Fruit fly (Drosophila melanogaster): Measurements from ENCODE around the gene CG12121.

Gene CG12121

DNA sequence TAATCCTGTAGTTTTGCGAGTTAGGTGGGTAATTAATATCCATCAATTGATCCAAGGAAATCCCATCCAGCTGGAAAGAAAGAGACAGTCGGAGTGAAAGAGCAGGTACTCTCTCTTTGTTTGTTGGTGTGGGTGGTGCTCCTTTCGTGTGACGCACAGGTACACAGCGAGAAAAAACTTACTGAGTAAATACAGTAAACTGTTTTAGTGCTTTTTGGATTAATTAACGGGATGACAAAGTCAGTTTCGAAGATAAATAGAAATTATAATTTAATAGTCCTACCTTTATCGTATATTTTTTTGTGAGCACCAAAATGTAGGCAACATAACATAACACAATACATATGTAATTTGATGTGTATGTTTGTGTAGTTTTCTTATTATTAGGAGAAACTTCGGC, 15.9 kb upstream of the CG12121 start (continued):
- TF ChIP-seq chif (GFP tag; optimal IDR thresholded peaks at IDR 0.05) (no peak), lmd (GFP tag; IDR thresholded peaks at IDR 0.05) (peak; percentile 15; the same call in 1 of the 2 replicates), Dip2 (GFP tag; IDR thresholded peaks at IDR 0.05) (no peak), CG12769 (tag; optimal IDR thresholded peaks at IDR 0.05) (no peak), Oaz (GFP tag; IDR thresholded peaks at IDR 0.05) (no peak), Hmx (GFP tag; optimal IDR thresholded peaks at IDR 0.05) (no peak), CG12391 (tag; optimal IDR thresholded peaks at IDR 0.05) (peak; percentile 35), Lhr (GFP tag; optimal IDR thresholded peaks at IDR 0.05) (no peak), nmo (GFP tag; optimal IDR thresholded peaks at IDR 0.05) (peak; percentile 20), CG1832 (GFP tag; optimal IDR thresholded peaks at IDR 0.05) (no peak), gem (tag; optimal IDR thresholded peaks at IDR 0.05) (peak; percentile 59), GATAe (GFP tag; conservative IDR thresholded peaks at IDR 0.05) (no peak), H2.0 (GFP tag; IDR thresholded peaks at IDR 0.05) (no peak), gfzf (GFP tag; optimal IDR thresholded peaks at IDR 0.05) (no peak), CG6272 (GFP tag; IDR thresholded peaks at IDR 0.05) (no peak), tap (tag; optimal IDR thresholded peaks at IDR 0.05) (no peak), CG18262 (tag; optimal IDR thresholded peaks at IDR 0.05) (peak; percentile 28), CG11093 (GFP tag; IDR thresholded peaks at IDR 0.05) (no peak), wor (GFP tag; IDR thresholded peaks at IDR 0.05) (no peak), Meics (GFP tag; optimal IDR thresholded peaks at IDR 0.05) (no peak), CG34422 (GFP tag; IDR thresholded peaks at IDR 0.05) (no peak), pfk (GFP tag; optimal IDR thresholded peaks at IDR 0.05) (no peak), CG14014 (GFP tag; IDR thresholded peaks at IDR 0.05) (no peak), CG8281 (tag; optimal IDR thresholded peaks at IDR 0.05) (no peak), trh (GFP tag; optimal IDR thresholded peaks at IDR 0.05) (no peak), CG15514 (GFP tag; optimal IDR thresholded peaks at IDR 0.05) (no peak), NFAT (GFP tag; IDR thresholded peaks at IDR 0.05) (no peak), slou (GFP tag; optimal IDR thresholded peaks at IDR 0.05) (no peak), Blimp-1 (GFP tag; optimal IDR thresholded peaks at IDR 0.05) (peak; percentile 15), vvl (GFP tag; IDR thresholded peaks at IDR 0.05) (peak; percentile 29; the same call in 1 of the 2 replicates), bigmax (GFP tag; optimal IDR thresholded peaks at IDR 0.05) (no peak), eve (GFP tag; optimal IDR thresholded peaks at IDR 0.05) (no peak), insv (GFP tag; optimal IDR thresholded peaks at IDR 0.05) (no peak), gro (GFP tag; optimal IDR thresholded peaks at IDR 0.05) (no peak), CG15696 (tag; optimal IDR thresholded peaks at IDR 0.05) (no peak)

DNA sequence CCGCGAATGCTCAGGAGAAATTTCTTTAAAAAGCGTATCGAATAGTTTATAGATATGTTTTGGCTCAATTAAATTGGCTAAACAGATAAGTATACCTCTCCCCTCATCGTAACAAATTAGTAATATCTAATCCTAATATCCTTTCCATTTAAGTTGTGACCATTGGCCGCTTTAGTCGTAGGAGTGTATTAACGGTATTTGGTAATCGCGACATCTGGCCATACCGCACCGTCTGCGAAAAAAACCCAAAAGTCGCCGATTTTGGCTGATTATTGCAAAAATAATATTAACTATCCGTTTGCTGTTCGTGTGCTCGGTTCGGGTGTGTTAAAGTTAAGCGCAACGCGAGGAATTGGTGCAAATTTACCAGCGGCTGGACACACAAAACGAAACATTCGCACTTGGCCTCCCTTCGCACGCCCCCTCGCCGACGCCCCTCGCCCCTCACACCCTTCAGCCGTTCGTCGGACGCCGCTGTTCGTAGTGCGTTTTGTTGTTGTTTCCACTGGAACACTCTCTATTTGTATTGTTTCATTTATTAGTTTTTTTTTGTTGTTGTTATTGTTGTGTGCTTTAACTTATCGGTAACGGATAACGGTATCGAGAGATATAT, 15.1 kb upstream of the CG12121 start, which contains the start of the genes amx and Dsor1:
amx (minus strand) TSS at position 166 of the 613 bp plus-strand sequence.
Dsor1 (plus strand) TSS at position 172 of the 613 bp plus-strand sequence.
- TF ChIP-seq CG11695 (GFP tag; IDR thresholded peaks at IDR 0.05) (no peak), BtbVII (GFP tag; optimal IDR thresholded peaks at IDR 0.05) (no peak), NfI (GFP tag; optimal IDR thresholded peaks at IDR 0.05) (no peak), sob (GFP tag; IDR thresholded peaks at IDR 0.05) (no peak), Chrac-16 (GFP tag; optimal IDR thresholded peaks at IDR 0.05) (no peak), CG16779 (GFP tag; IDR thresholded peaks at IDR 0.05) (no peak), jigr1 (GFP tag; IDR thresholded peaks at IDR 0.05) (no peak), CG11093 (GFP tag; IDR thresholded peaks at IDR 0.05) (no peak), Elba2 (GFP tag; optimal IDR thresholded peaks at IDR 0.05) (peak; percentile 7), Dek (tag; optimal IDR thresholded peaks at IDR 0.05) (no peak), CG1647 (GFP tag; optimal IDR thresholded peaks at IDR 0.05) (no peak), Myb (GFP tag; optimal IDR thresholded peaks at IDR 0.05) (no peak), esg (GFP tag; conservative IDR thresholded peaks at IDR 0.05) (no peak), CG10543 (GFP tag; optimal IDR thresholded peaks at IDR 0.05) (no peak), BEAF-32 (GFP tag; optimal IDR thresholded peaks at IDR 0.05) (peak; percentile 39), NC2β (GFP tag; optimal IDR thresholded peaks at IDR 0.05) (no peak), Gsc (GFP tag; IDR thresholded peaks at IDR 0.05) (no peak), trh (GFP tag; optimal IDR thresholded peaks at IDR 0.05) (no peak), al (GFP tag; IDR thresholded peaks at IDR 0.05) (no peak), Fer2 (tag; optimal IDR thresholded peaks at IDR 0.05) (no peak)

Data from whole organism, embryonic.